Worm (Caenorhabditis elegans) whole organism, late embryonic: ENCODE data around the gene cest-28.

Source experiments
- ceh-9 ChIP-seq: sonication (generic microtip); optimal IDR thresholded peaks from 2 replicates; lab custom pipeline; 2016; ENCODE audit warnings: mild to moderate bottlenecking, missing genetic modification characterization, inconsistent platforms, missing compliant biosample characterization
- ets-4 ChIP-seq: sonication (generic microtip); optimal IDR thresholded peaks from 2 replicates; lab custom pipeline; 2016; ENCODE audit warnings: missing genetic modification characterization, missing compliant biosample characterization
- fkh-6 ChIP-seq: sonication (generic microtip); optimal IDR thresholded peaks from 2 replicates; lab custom pipeline; 2016; ENCODE audit warnings: missing genetic modification characterization, missing compliant biosample characterization
- lin-11 ChIP-seq: fragments of 200-800 bp; sonication (Bioruptor generic); optimal IDR thresholded peaks from 2 replicates; lab custom pipeline; 2018; ENCODE audit warnings: mild to moderate bottlenecking, missing genetic modification characterization, missing compliant biosample characterization
- nfya-1 ChIP-seq: sonication (generic microtip); optimal IDR thresholded peaks from 2 replicates; lab custom pipeline; 2017; ENCODE audit warnings: missing genetic modification characterization, mild to moderate bottlenecking, missing compliant biosample characterization, antibody characterized with exemption, moderate library complexity
- sox-4 ChIP-seq: sonication (generic microtip); optimal IDR thresholded peaks from 2 replicates; lab custom pipeline; 2017; ENCODE audit warnings: mild to moderate bottlenecking, missing genetic modification characterization, inconsistent platforms, missing compliant biosample characterization
- tbx-7 ChIP-seq: sonication (generic microtip); optimal IDR thresholded peaks from 2 replicates; lab custom pipeline; 2016; ENCODE audit warnings: missing genotype, missing genetic modification characterization, missing compliant biosample characterization

DNA sequence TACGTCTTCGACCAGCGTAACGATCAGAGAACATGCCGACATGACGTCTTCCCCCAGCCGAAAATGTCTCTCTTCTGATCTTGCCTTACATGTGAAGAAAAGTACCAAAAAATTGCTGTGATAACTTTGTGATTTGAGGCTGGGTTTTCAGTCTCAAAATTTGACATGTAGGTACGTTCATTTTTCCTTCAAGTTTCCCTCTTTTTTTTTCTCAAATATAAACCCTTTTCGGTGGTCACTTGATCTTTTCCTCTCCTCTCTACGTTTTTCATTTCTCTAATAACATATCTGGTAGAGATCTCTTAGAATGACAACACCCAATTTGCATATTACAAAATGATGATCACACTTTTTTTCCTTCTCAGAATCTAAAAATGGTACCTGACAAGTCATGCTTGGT lies 47.7 kb upstream of the cest-28 start, which contains the start of gene nhr-37:
- TF ChIP-seq tbx-7: no peak
- no peak for TF ChIP-seq ets-4 (tag; lab: Kevin White, UChicago)
- no peak for TF ChIP-seq sox-4 (tag; lab: Kevin White, UChicago)
- no peak for TF ChIP-seq nfya-1 (tag; lab: Kevin White, UChicago)
- no peak for TF ChIP-seq ceh-9
- no peak for TF ChIP-seq lin-11 (tag; lab: Kevin White, UChicago)
- no peak for TF ChIP-seq fkh-6
